Fruit fly (Drosophila melanogaster) whole organism, embryonic: Measurements from ENCODE around the gene sage.

ENCODE experiments used
- Asciz ChIP-seq: fragments of 200-800 bp; sonication (Bioruptor generic); optimal IDR thresholded peaks from 2 replicates; lab custom pipeline; 2017; ENCODE audit warnings: missing biosample characterization, mild to moderate bottlenecking, missing genetic modification characterization, missing genetic modification reagents
- Atf6 ChIP-seq: fragments of 200-800 bp; sonication (Bioruptor generic); IDR thresholded peaks from 2 replicates; pipeline ENCODE4 v1.3.6; 2022; ENCODE audit warnings: missing biosample characterization, missing genetic modification characterization
- Bgb ChIP-seq: fragments of 200-800 bp; sonication (Bioruptor generic); IDR thresholded peaks from 2 replicates; pipeline ENCODE4 v1.3.6; 2022; ENCODE audit warnings: missing biosample characterization, missing genetic modification characterization; ENCODE audit not compliant: partially characterized antibody
- CG10366 ChIP-seq: fragments of 200-800 bp; sonication (Bioruptor generic); IDR thresholded peaks from 2 replicates; pipeline ENCODE4 v1.3.6; 2022; ENCODE audit warnings: missing biosample characterization, missing genetic modification characterization
- CG11093 ChIP-seq: fragments of 200-800 bp; sonication (Bioruptor generic); IDR thresholded peaks from 3 replicates; pipeline ENCODE4 v1.3.6; 2022; ENCODE audit warnings: missing biosample characterization, missing genetic modification characterization
- CG12155 ChIP-seq: fragments of 200-800 bp; sonication (Bioruptor generic); optimal IDR thresholded peaks from 3 replicates; lab custom pipeline; 2016; ENCODE audit warnings: missing biosample characterization, missing genetic modification characterization
- CG12744 ChIP-seq: fragments of 200-800 bp; sonication (Bioruptor generic); optimal IDR thresholded peaks from 2 replicates; lab custom pipeline; 2016; ENCODE audit warnings: missing biosample characterization, missing genetic modification characterization
- CG13296 ChIP-seq: fragments of 200-800 bp; sonication (Bioruptor generic); optimal IDR thresholded peaks from 3 replicates; lab custom pipeline; 2018; ENCODE audit warnings: missing biosample characterization, mild to moderate bottlenecking, missing genetic modification characterization
- CG13424 ChIP-seq: fragments of 200-800 bp; sonication (Bioruptor generic); optimal IDR thresholded peaks from 2 replicates; lab custom pipeline; 2019; ENCODE audit warnings: missing biosample characterization, mild to moderate bottlenecking, missing genetic modification characterization, moderate library complexity
- CG1529 ChIP-seq: fragments of 200-800 bp; sonication (Bioruptor generic); optimal IDR thresholded peaks from 3 replicates; lab custom pipeline; 2018; ENCODE audit warnings: missing biosample characterization, missing genetic modification characterization
- CG1647 ChIP-seq: fragments of 200-800 bp; sonication (Bioruptor generic); optimal IDR thresholded peaks from 3 replicates; lab custom pipeline; 2016; ENCODE audit warnings: missing biosample characterization, missing genetic modification characterization
- CG18599 ChIP-seq: fragments of 200-800 bp; sonication (Bioruptor generic); optimal IDR thresholded peaks from 3 replicates; lab custom pipeline; 2017; ENCODE audit warnings: missing biosample characterization, missing genetic modification characterization, mild to moderate bottlenecking, moderate library complexity, missing genetic modification reagents
- CG33557 ChIP-seq: fragments of 200-800 bp; sonication (Bioruptor generic); optimal IDR thresholded peaks from 2 replicates; lab custom pipeline; 2019; ENCODE audit warnings: missing biosample characterization, mild to moderate bottlenecking, missing genetic modification characterization, moderate library complexity
- CG3407 ChIP-seq: fragments of 200-800 bp; sonication (Bioruptor generic); optimal IDR thresholded peaks from 2 replicates; lab custom pipeline; 2018; ENCODE audit warnings: missing biosample characterization, mild to moderate bottlenecking, missing genetic modification characterization
- CG6254 ChIP-seq: fragments of 200-800 bp; sonication (Bioruptor generic); optimal IDR thresholded peaks from 3 replicates; lab custom pipeline; 2017; ENCODE audit warnings: mild to moderate bottlenecking, missing biosample characterization, missing genetic modification reagents, missing genetic modification characterization
- CG6683 ChIP-seq: fragments of 200-800 bp; sonication (Bioruptor generic); optimal IDR thresholded peaks from 2 replicates; lab custom pipeline; 2017; ENCODE audit warnings: missing biosample characterization, mild to moderate bottlenecking, missing genetic modification characterization, missing genetic modification reagents
- CG6689 ChIP-seq: fragments of 200-800 bp; sonication (Bioruptor generic); IDR thresholded peaks from 2 replicates; pipeline ENCODE4 v1.3.6; 2022; ENCODE audit warnings: missing biosample characterization, missing genetic modification characterization
- CG7357 ChIP-seq: fragments of 200-800 bp; sonication (Bioruptor generic); IDR thresholded peaks from 3 replicates; pipeline ENCODE4 v1.3.6; 2022; ENCODE audit warnings: missing biosample characterization, missing genetic modification characterization
- CG9797 ChIP-seq: fragments of 200-800 bp; sonication (Bioruptor generic); optimal IDR thresholded peaks from 3 replicates; lab custom pipeline; 2018; ENCODE audit warnings: missing biosample characterization, mild to moderate bottlenecking, missing genetic modification characterization
- CHES-1-like ChIP-seq: fragments of 200-800 bp; sonication (Bioruptor generic); optimal IDR thresholded peaks from 2 replicates; lab custom pipeline; 2016; ENCODE audit warnings: missing biosample characterization, missing genetic modification characterization
- Camta ChIP-seq: fragments of 200-800 bp; sonication (Bioruptor generic); optimal IDR thresholded peaks from 2 replicates; lab custom pipeline; 2016; ENCODE audit warnings: missing biosample characterization, missing genetic modification characterization
- CrebB ChIP-seq: fragments of 200-800 bp; sonication (Bioruptor generic); optimal IDR thresholded peaks from 3 replicates; lab custom pipeline; 2018; ENCODE audit warnings: missing biosample characterization, mild to moderate bottlenecking, missing genetic modification characterization
- D19A ChIP-seq: fragments of 200-800 bp; optimal IDR thresholded peaks from 3 replicates; lab custom pipeline; 2019; ENCODE audit warnings: missing biosample characterization, mild to moderate bottlenecking, missing genetic modification characterization, moderate library complexity
- D19B ChIP-seq: fragments of 200-800 bp; sonication (Bioruptor generic); optimal IDR thresholded peaks from 2 replicates; lab custom pipeline; 2017; ENCODE audit warnings: missing biosample characterization, mild to moderate bottlenecking, missing genetic modification characterization
- Dek ChIP-seq: fragments of 200-800 bp; sonication (Bioruptor generic); optimal IDR thresholded peaks from 3 replicates; lab custom pipeline; 2019; ENCODE audit warnings: missing biosample characterization, mild to moderate bottlenecking, missing genetic modification characterization, moderate library complexity
- Dip2 ChIP-seq: fragments of 200-800 bp; sonication (Bioruptor generic); IDR thresholded peaks from 2 replicates; pipeline ENCODE4 v1.3.6; 2022; ENCODE audit warnings: missing biosample characterization, missing genetic modification characterization
- Dip3 ChIP-seq: fragments of 200-800 bp; sonication (Bioruptor generic); optimal IDR thresholded peaks from 3 replicates; lab custom pipeline; 2016; ENCODE audit warnings: missing biosample characterization, missing genetic modification characterization
- H15 ChIP-seq: fragments of 200-800 bp; sonication (Bioruptor generic); IDR thresholded peaks from 3 replicates; pipeline ENCODE4 v1.3.6; 2022; ENCODE audit warnings: missing biosample characterization, missing genetic modification characterization
- HLH4C ChIP-seq: fragments of 200-800 bp; sonication (Bioruptor generic); IDR thresholded peaks from 3 replicates; pipeline ENCODE4 v1.3.6; 2022; ENCODE audit warnings: missing biosample characterization, missing genetic modification characterization; ENCODE audit not compliant: partially characterized antibody
- HLHmδ ChIP-seq: fragments of 200-800 bp; sonication (Bioruptor generic); optimal IDR thresholded peaks from 2 replicates; lab custom pipeline; 2018; ENCODE audit warnings: missing biosample characterization, mild to moderate bottlenecking, missing genetic modification characterization, moderate library complexity
- Hey ChIP-seq: fragments of 200-800 bp; sonication (Bioruptor generic); optimal IDR thresholded peaks from 3 replicates; lab custom pipeline; 2018; ENCODE audit warnings: missing biosample characterization, mild to moderate bottlenecking, missing genetic modification characterization
- Lim3 ChIP-seq: fragments of 200-800 bp; sonication (Bioruptor generic); IDR thresholded peaks from 2 replicates; pipeline ENCODE4 v1.3.6; 2022; ENCODE audit warnings: missing biosample characterization, missing genetic modification characterization
- Lpt ChIP-seq: fragments of >200 bp; optimal IDR thresholded peaks from 2 replicates; lab custom pipeline; 2018; ENCODE audit warnings: missing biosample characterization, missing genetic modification characterization
- Meics ChIP-seq: fragments of 200-800 bp; sonication (Bioruptor generic); optimal IDR thresholded peaks from 2 replicates; lab custom pipeline; 2017; ENCODE audit warnings: missing biosample characterization, mild to moderate bottlenecking, missing genetic modification characterization
- Pdp1 ChIP-seq, 2 experiments: fragments of 200-800 bp; sonication (Bioruptor generic); optimal IDR thresholded peaks; 3 replicates each; lab custom pipeline; 2016; ENCODE audit warnings: missing biosample characterization in 2 of 2, missing genetic modification characterization in 2 of 2, mild to moderate bottlenecking in 1 of 2, moderate library complexity in 1 of 2
- Ravus ChIP-seq: fragments of 200-800 bp; sonication (Bioruptor generic); IDR thresholded peaks from 2 replicates; pipeline ENCODE4 v1.3.6; 2022; ENCODE audit warnings: missing biosample characterization, missing genetic modification characterization
- Ssrp ChIP-seq: fragments of 200-800 bp; sonication (Bioruptor generic); optimal IDR thresholded peaks from 2 replicates; lab custom pipeline; 2018; ENCODE audit warnings: missing biosample characterization, mild to moderate bottlenecking, missing genetic modification characterization, moderate library complexity
- Tbp ChIP-seq: fragments of >200 bp; optimal IDR thresholded peaks from 2 replicates; lab custom pipeline; 2018; ENCODE audit warnings: missing biosample characterization, missing genetic modification characterization
- ap ChIP-seq: fragments of 200-800 bp; sonication (Bioruptor generic); IDR thresholded peaks from 2 replicates; pipeline ENCODE4 v1.3.6; 2022; ENCODE audit warnings: missing biosample characterization, missing genetic modification characterization
- ase ChIP-seq: fragments of 200-800 bp; sonication (Bioruptor generic); IDR thresholded peaks from 3 replicates; pipeline ENCODE4 v1.3.6; 2022; ENCODE audit warnings: missing biosample characterization, missing genetic modification characterization
- crc ChIP-seq: fragments of 200-800 bp; sonication (Bioruptor generic); optimal IDR thresholded peaks from 2 replicates; lab custom pipeline; 2016; ENCODE audit warnings: missing biosample characterization, missing genetic modification characterization
- danr ChIP-seq: fragments of 200-800 bp; sonication (Bioruptor generic); IDR thresholded peaks from 2 replicates; pipeline ENCODE4 v1.3.6; 2022; ENCODE audit warnings: missing biosample characterization, missing genetic modification characterization
- dati ChIP-seq: fragments of 200-800 bp; sonication (Bioruptor generic); IDR thresholded peaks from 2 replicates; pipeline ENCODE4 v1.3.6; 2022; ENCODE audit warnings: missing biosample characterization, missing genetic modification characterization
- emc ChIP-seq: fragments of 200-800 bp; sonication (Bioruptor generic); optimal IDR thresholded peaks from 2 replicates; lab custom pipeline; 2016; ENCODE audit warnings: missing biosample characterization, missing genetic modification characterization
- eyg ChIP-seq: fragments of 200-800 bp; sonication (Bioruptor generic); optimal IDR thresholded peaks from 3 replicates; lab custom pipeline; 2016; ENCODE audit warnings: missing biosample characterization, missing genetic modification characterization
- gem ChIP-seq: fragments of 200-800 bp; sonication (Bioruptor generic); optimal IDR thresholded peaks from 2 replicates; lab custom pipeline; 2019; ENCODE audit warnings: missing biosample characterization, mild to moderate bottlenecking, missing genetic modification characterization, moderate library complexity
- grn ChIP-seq: fragments of 200-800 bp; sonication (Bioruptor generic); optimal IDR thresholded peaks from 3 replicates; lab custom pipeline; 2017; ENCODE audit warnings: missing biosample characterization, missing genetic modification characterization
- pho ChIP-seq: fragments of 200-800 bp; sonication (Bioruptor generic); optimal IDR thresholded peaks from 2 replicates; lab custom pipeline; 2016; ENCODE audit warnings: missing biosample characterization, missing genetic modification characterization
- schlank ChIP-seq: fragments of 200-800 bp; sonication (Bioruptor generic); optimal IDR thresholded peaks from 2 replicates; lab custom pipeline; 2018; ENCODE audit warnings: missing biosample characterization, mild to moderate bottlenecking, missing genetic modification characterization
- sens-2 ChIP-seq: fragments of 200-800 bp; sonication (Bioruptor generic); IDR thresholded peaks from 2 replicates; pipeline ENCODE4 v1.3.6; 2022; ENCODE audit warnings: missing biosample characterization, missing genetic modification characterization
- tin ChIP-seq: fragments of 200-800 bp; sonication (Bioruptor generic); optimal IDR thresholded peaks from 3 replicates; lab custom pipeline; 2016; ENCODE audit warnings: missing biosample characterization, missing genetic modification characterization
- zen ChIP-seq: fragments of 200-800 bp; sonication (Bioruptor generic); optimal IDR thresholded peaks from 3 replicates; lab custom pipeline; 2018; ENCODE audit warnings: missing biosample characterization, mild to moderate bottlenecking, missing genetic modification characterization, moderate library complexity

sage gene

dm6 chr3R:9224807-9225206, 39.1 kb downstream of the sage start (continued):
- TF ChIP-seq CrebB (tag; lab: Kevin White, UChicago) (no peak), schlank (tag; lab: Kevin White, UChicago) (no peak), crc (GFP tag; lab: Kevin White, UChicago) (no peak), eyg (GFP tag; lab: Kevin White, UChicago) (no peak), emc (GFP tag; lab: Kevin White, UChicago) (peak; percentile 10), Camta (GFP tag; lab: Kevin White, UChicago) (peak; percentile 53), ase (GFP tag; lab: Robert Waterston, UW) (0 out of 3 replicates have a peak, but pooled peaks have one; percentile 10), Hey (no peak), zen (tag; lab: Kevin White, UChicago) (peak; percentile 49), CG1647 (GFP tag; lab: Kevin White, UChicago) (no peak), grn (GFP tag; lab: Kevin White, UChicago) (no peak), Meics (GFP tag; lab: Kevin White, UChicago) (peak; percentile 63), CG7357 (GFP tag; lab: Robert Waterston, UW) (peak; percentile 71), CG6689 (GFP tag; lab: Robert Waterston, UW) (peak; percentile 84), D19B (GFP tag; lab: Kevin White, UChicago) (no peak), Tbp (GFP tag; lab: Kevin White, UChicago) (no peak), pho (peak; percentile 59), Dek (tag; lab: Kevin White, UChicago) (peak; percentile 25), Pdp1 (GFP tag; optimal IDR thresholded peaks at IDR 0.05; lab: Kevin White, UChicago) (peak; percentile 64 to 87), D19A (tag; lab: Kevin White, UChicago) (peak; percentile 77), CG9797 (GFP tag; lab: Kevin White, UChicago) (no peak), Asciz (GFP tag; lab: Kevin White, UChicago) (peak; percentile 73), CG1529 (GFP tag; lab: Kevin White, UChicago) (no peak), CG10366 (GFP tag; lab: Robert Waterston, UW) (peak; percentile 72), Dip2 (GFP tag; lab: Robert Waterston, UW) (no peak), Dip3 (GFP tag; lab: Kevin White, UChicago) (peak; percentile 3), CG13424 (peak; percentile 75), CG12744 (GFP tag; lab: Kevin White, UChicago) (peak; percentile 12), HLHmδ (GFP tag; lab: Kevin White, UChicago) (no peak), CG13296 (GFP tag; lab: Kevin White, UChicago) (peak; percentile 58), dati (GFP tag; lab: Robert Waterston, UW) (no peak), CG3407 (GFP tag; lab: Kevin White, UChicago) (peak; percentile 61), Atf6 (GFP tag; lab: Robert Waterston, UW) (no peak; the same call in 1 of the 2 replicates), ap (GFP tag; lab: Robert Waterston, UW) (no peak), H15 (GFP tag; lab: Robert Waterston, UW) (peak; percentile 78; the same call in 1 of the 3 replicates), CG33557 (no peak), gem (tag; lab: Kevin White, UChicago) (peak; percentile 88), Bgb (GFP tag; lab: Robert Waterston, UW) (no peak), CG6254 (GFP tag; lab: Kevin White, UChicago) (peak; percentile 59), sens-2 (GFP tag; lab: Robert Waterston, UW) (no peak), Ravus (GFP tag; lab: Robert Waterston, UW) (peak; percentile 27), HLH4C (GFP tag; lab: Robert Waterston, UW) (no peak), Lpt (GFP tag; lab: Kevin White, UChicago) (no peak), CG12155 (peak; percentile 54), Ssrp (peak; percentile 70), CG6683 (GFP tag; lab: Kevin White, UChicago) (peak; percentile 10), CG11093 (no peak), tin (peak; percentile 76), danr (GFP tag; lab: Robert Waterston, UW) (peak; percentile 64), CHES-1-like (GFP tag; lab: Kevin White, UChicago) (no peak), Lim3 (GFP tag; lab: Robert Waterston, UW) (no peak), CG18599 (peak; percentile 66)
